Fruit fly (Drosophila melanogaster) whole organism, embryonic: Measurements from ENCODE around the gene Reepl1.

Experiments used
- Abd-B ChIP-seq: fragments of 200-800 bp; sonication (Bioruptor generic); optimal IDR thresholded peaks from 2 replicates; lab custom pipeline; 2018; ENCODE audit warnings: missing biosample characterization, mild to moderate bottlenecking, missing genetic modification characterization, moderate library complexity
- Awh ChIP-seq: fragments of 200-800 bp; sonication (Bioruptor generic); IDR thresholded peaks from 2 replicates; pipeline ENCODE4, ENCODE4 v1.3.6; 2022; ENCODE audit warnings: missing biosample characterization, missing genetic modification characterization
- CG10654 ChIP-seq: fragments of 200-800 bp; sonication (Bioruptor generic); optimal IDR thresholded peaks from 2 replicates; lab custom pipeline; 2016; ENCODE audit warnings: missing biosample characterization, missing genetic modification characterization
- CG11085 ChIP-seq: fragments of 200-800 bp; sonication (Bioruptor generic); IDR thresholded peaks from 2 replicates; pipeline ENCODE4 v1.3.6; 2022; ENCODE audit warnings: missing biosample characterization, missing genetic modification characterization
- CG11696 ChIP-seq: fragments of 200-800 bp; sonication (Bioruptor generic); IDR thresholded peaks from 2 replicates; pipeline ENCODE4 v1.3.6; 2022; ENCODE audit warnings: missing biosample characterization, missing genetic modification characterization
- CG11723 ChIP-seq: fragments of 200-800 bp; sonication (Bioruptor generic); optimal IDR thresholded peaks from 2 replicates; lab custom pipeline; 2017; ENCODE audit warnings: missing biosample characterization, mild to moderate bottlenecking, missing genetic modification characterization
- CG13123 ChIP-seq: fragments of 200-800 bp; sonication (Bioruptor generic); optimal IDR thresholded peaks from 2 replicates; lab custom pipeline; 2016; ENCODE audit warnings: missing biosample characterization, missing genetic modification characterization
- CG14050 ChIP-seq: fragments of 200-800 bp; sonication (Bioruptor generic); IDR thresholded peaks from 3 replicates; pipeline ENCODE4 v1.3.6; 2022; ENCODE audit warnings: missing biosample characterization, missing genetic modification characterization
- CG15011 ChIP-seq: fragments of 200-800 bp; sonication (Bioruptor generic); optimal IDR thresholded peaks from 3 replicates; lab custom pipeline; 2018; ENCODE audit warnings: missing biosample characterization, mild to moderate bottlenecking, missing genetic modification characterization
- CG16813 ChIP-seq: fragments of 200-800 bp; sonication (Bioruptor generic); IDR thresholded peaks from 3 replicates; pipeline ENCODE4 v1.3.6; 2022; ENCODE audit warnings: missing biosample characterization, missing genetic modification characterization; ENCODE audit not compliant: partially characterized antibody
- CG17361 ChIP-seq: fragments of 200-800 bp; sonication (Bioruptor generic); IDR thresholded peaks from 3 replicates; pipeline ENCODE4 v1.3.6; 2022; ENCODE audit warnings: missing biosample characterization, missing genetic modification characterization
- CG17385 ChIP-seq: fragments of 200-800 bp; sonication (Bioruptor generic); optimal IDR thresholded peaks from 3 replicates; lab custom pipeline; 2018; ENCODE audit warnings: missing biosample characterization, mild to moderate bottlenecking, missing genetic modification characterization
- CG17912 ChIP-seq: fragments of 200-800 bp; sonication (Bioruptor generic); optimal IDR thresholded peaks from 2 replicates; lab custom pipeline; 2018; ENCODE audit warnings: missing biosample characterization, mild to moderate bottlenecking, missing genetic modification characterization
- CG2875 ChIP-seq: fragments of 200-800 bp; sonication (Bioruptor generic); optimal IDR thresholded peaks from 2 replicates; lab custom pipeline; 2017; ENCODE audit warnings: missing biosample characterization, mild to moderate bottlenecking, missing genetic modification characterization, missing genetic modification reagents
- CG30431 ChIP-seq: fragments of 200-800 bp; sonication (Bioruptor generic); optimal IDR thresholded peaks from 2 replicates; lab custom pipeline; 2017; ENCODE audit warnings: missing biosample characterization, missing genetic modification characterization
- CG32532 ChIP-seq: fragments of 200-800 bp; sonication (Bioruptor generic); IDR thresholded peaks from 2 replicates; pipeline ENCODE4 v1.3.6; 2022; ENCODE audit warnings: missing biosample characterization, missing genetic modification characterization
- CG32767 ChIP-seq: fragments of 200-800 bp; sonication (Bioruptor generic); IDR thresholded peaks from 2 replicates; pipeline ENCODE4 v1.3.6; 2022; ENCODE audit warnings: missing biosample characterization, missing genetic modification characterization
- CG32772 ChIP-seq: fragments of 200-800 bp; sonication (Bioruptor generic); IDR thresholded peaks from 2 replicates; pipeline ENCODE4 v1.3.6; 2022; ENCODE audit warnings: missing biosample characterization, missing genetic modification characterization
- CG33557 ChIP-seq: fragments of 200-800 bp; sonication (Bioruptor generic); optimal IDR thresholded peaks from 2 replicates; lab custom pipeline; 2019; ENCODE audit warnings: missing biosample characterization, mild to moderate bottlenecking, missing genetic modification characterization, moderate library complexity
- CG3847 ChIP-seq: fragments of 200-800 bp; sonication (Bioruptor generic); IDR thresholded peaks from 2 replicates; pipeline ENCODE4 v1.3.6; 2022; ENCODE audit warnings: missing biosample characterization, missing genetic modification characterization
- CG42726 ChIP-seq: fragments of 200-800 bp; sonication (Bioruptor generic); IDR thresholded peaks from 2 replicates; pipeline ENCODE4 v1.3.6; 2022; ENCODE audit warnings: missing biosample characterization, missing genetic modification characterization; ENCODE audit not compliant: partially characterized antibody
- CG6654 ChIP-seq: fragments of 200-800 bp; sonication (Bioruptor generic); optimal IDR thresholded peaks from 2 replicates; lab custom pipeline; 2017; ENCODE audit warnings: missing biosample characterization, mild to moderate bottlenecking, missing genetic modification characterization
- CG6791 ChIP-seq: fragments of 200-800 bp; sonication (Bioruptor generic); IDR thresholded peaks from 3 replicates; pipeline ENCODE4 v1.3.6; 2022; ENCODE audit warnings: missing biosample characterization, missing genetic modification characterization; ENCODE audit not compliant: partially characterized antibody
- CG6854 ChIP-seq: fragments of 200-800 bp; sonication (Bioruptor generic); optimal IDR thresholded peaks from 3 replicates; lab custom pipeline; 2017; ENCODE audit warnings: missing biosample characterization, mild to moderate bottlenecking, missing genetic modification characterization
- CG8290 ChIP-seq, 3 experiments: fragments of 200-800 bp; sonication (Bioruptor generic); optimal IDR thresholded peaks; 2 replicates each; lab custom pipeline; 2016 to 2019; ENCODE audit warnings: missing biosample characterization in 3 of 3, missing genetic modification characterization in 3 of 3, mild to moderate bottlenecking in 2 of 3, moderate library complexity in 1 of 3
- CG8388 ChIP-seq: fragments of 200-800 bp; sonication (Bioruptor generic); optimal IDR thresholded peaks from 2 replicates; lab custom pipeline; 2019; ENCODE audit warnings: missing biosample characterization, mild to moderate bottlenecking, missing genetic modification characterization, moderate library complexity
- E2f2 ChIP-seq: fragments of 200-800 bp; sonication (Bioruptor generic); IDR thresholded peaks from 2 replicates; pipeline ENCODE4 v1.3.6; 2022; ENCODE audit warnings: missing biosample characterization, missing genetic modification characterization
- Gug ChIP-seq: fragments of 200-800 bp; sonication (Bioruptor generic); IDR thresholded peaks from 4 replicates; pipeline ENCODE4 v1.3.6; 2022; ENCODE audit warnings: missing biosample characterization, missing genetic modification characterization
- Jarid2 ChIP-seq: fragments of 200-800 bp; sonication (Bioruptor generic); optimal IDR thresholded peaks from 3 replicates; lab custom pipeline; 2017; ENCODE audit warnings: mild to moderate bottlenecking, missing biosample characterization, missing genetic modification reagents, missing genetic modification characterization
- MBD-R2 ChIP-seq: fragments of 200-800 bp; sonication (Bioruptor generic); IDR thresholded peaks from 2 replicates; pipeline ENCODE4 v1.3.6; 2022; ENCODE audit warnings: missing biosample characterization, missing genetic modification characterization
- Med ChIP-seq: fragments of 200-800 bp; sonication (Bioruptor generic); peaks from one replicate; lab custom pipeline; 2016; ENCODE audit warnings: missing biosample characterization, missing genetic modification characterization, mild to moderate bottlenecking, inconsistent platforms, moderate library complexity
- Oaz ChIP-seq: fragments of 200-800 bp; sonication (Bioruptor generic); IDR thresholded peaks from 2 replicates; pipeline ENCODE4 v1.3.6; 2022; ENCODE audit warnings: missing biosample characterization, missing genetic modification characterization
- Scr ChIP-seq: fragments of 200-800 bp; sonication (Bioruptor generic); IDR thresholded peaks from 2 replicates; pipeline ENCODE4 v1.3.6; 2022; ENCODE audit warnings: missing biosample characterization, missing genetic modification characterization; ENCODE audit not compliant: partially characterized antibody
- amos ChIP-seq: fragments of 200-800 bp; sonication (Bioruptor generic); IDR thresholded peaks from 2 replicates; pipeline ENCODE4 v1.3.6; 2022; ENCODE audit warnings: missing biosample characterization, missing genetic modification characterization; ENCODE audit not compliant: partially characterized antibody
- fd3F ChIP-seq: fragments of 200-800 bp; sonication (Bioruptor generic); optimal IDR thresholded peaks from 2 replicates; lab custom pipeline; 2018; ENCODE audit warnings: missing biosample characterization, mild to moderate bottlenecking, missing genetic modification characterization, moderate library complexity
- fru ChIP-seq: fragments of >200 bp; optimal IDR thresholded peaks from 2 replicates; lab custom pipeline; 2017
- gfzf ChIP-seq: fragments of 200-800 bp; sonication (Bioruptor generic); optimal IDR thresholded peaks from 2 replicates; lab custom pipeline; 2016; ENCODE audit warnings: missing biosample characterization, mild to moderate bottlenecking, missing genetic modification characterization, moderate library complexity
- grn ChIP-seq: fragments of 200-800 bp; sonication (Bioruptor generic); optimal IDR thresholded peaks from 3 replicates; lab custom pipeline; 2017; ENCODE audit warnings: missing biosample characterization, missing genetic modification characterization
- ken ChIP-seq: fragments of 200-800 bp; sonication (Bioruptor generic); IDR thresholded peaks from 3 replicates; pipeline ENCODE4 v1.3.6; 2022; ENCODE audit warnings: missing biosample characterization, missing genetic modification characterization
- odd ChIP-seq: fragments of 200-800 bp; sonication (Bioruptor generic); optimal IDR thresholded peaks from 2 replicates; lab custom pipeline; 2017; ENCODE audit warnings: missing biosample characterization, mild to moderate bottlenecking, missing genetic modification characterization
- row ChIP-seq: fragments of 200-800 bp; sonication (Bioruptor generic); IDR thresholded peaks from 3 replicates; pipeline ENCODE4 v1.3.6; 2022; ENCODE audit warnings: missing biosample characterization, missing genetic modification characterization
- sens ChIP-seq: fragments of 200-800 bp; sonication (Bioruptor generic); peaks from one replicate; lab custom pipeline; 2016; ENCODE audit warnings: missing biosample characterization, missing genetic modification characterization
- sob ChIP-seq: fragments of 200-800 bp; sonication (Bioruptor generic); IDR thresholded peaks from 2 replicates; pipeline ENCODE4 v1.3.6; 2022; ENCODE audit warnings: missing biosample characterization, missing genetic modification characterization
- sqz ChIP-seq: fragments of 200-800 bp; sonication (Bioruptor generic); optimal IDR thresholded peaks from 3 replicates; lab custom pipeline; 2018; ENCODE audit warnings: missing biosample characterization, mild to moderate bottlenecking, missing genetic modification characterization
- vvl ChIP-seq: fragments of 200-800 bp; sonication (Bioruptor generic); IDR thresholded peaks from 2 replicates; pipeline ENCODE4 v1.3.6; 2022; ENCODE audit warnings: missing biosample characterization, missing genetic modification characterization
- zfh1 ChIP-seq: fragments of 200-800 bp; sonication (Bioruptor generic); IDR thresholded peaks from 3 replicates; pipeline ENCODE4 v1.3.6; 2022; ENCODE audit warnings: missing biosample characterization, missing genetic modification characterization

Gene Reepl1

DNA sequence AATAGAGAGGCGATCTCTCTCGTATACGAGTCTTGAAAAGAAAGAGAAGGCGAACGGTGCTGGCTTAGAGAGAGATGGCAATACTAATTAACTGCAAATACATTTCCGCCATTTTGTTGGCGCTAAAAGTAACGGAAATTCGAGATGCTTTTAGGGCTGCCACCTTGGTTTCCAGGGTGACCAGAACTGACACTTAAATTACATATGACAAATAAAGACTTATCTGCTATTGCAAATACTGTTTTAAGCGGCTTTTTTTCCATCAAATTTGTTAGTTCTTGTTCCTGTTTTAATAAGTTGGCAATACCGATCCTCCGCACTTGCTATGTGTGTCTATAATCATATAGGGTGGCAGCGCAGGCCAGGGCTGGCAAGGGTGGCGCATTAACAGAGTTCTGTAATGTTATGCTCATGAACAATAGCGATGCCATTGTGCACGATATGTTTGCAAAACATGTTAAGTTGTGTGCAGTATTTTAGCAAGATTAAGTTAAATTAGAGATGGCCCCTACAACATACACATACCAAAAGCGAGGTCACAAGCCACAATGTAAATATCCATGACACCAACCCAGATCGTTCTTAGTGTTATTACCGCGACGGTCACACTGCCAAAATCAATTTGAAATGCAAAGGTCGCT is 7.8 kb downstream of the Reepl1 start, which contains the start of gene nod (continued):
- TF ChIP-seq CG6654 (GFP tag; lab: Kevin White, UChicago) (no peak), sqz (no peak), odd (no peak), CG30431 (GFP tag; lab: Kevin White, UChicago) (peak; percentile 35), fd3F (GFP tag; lab: Kevin White, UChicago) (peak; percentile 23), CG17912 (no peak), Oaz (GFP tag; lab: Robert Waterston, UW) (no peak; the same call in 1 of the 2 replicates), CG2875 (GFP tag; lab: Kevin White, UChicago) (peak; percentile 40), CG33557 (no peak), CG6854 (GFP tag; lab: Kevin White, UChicago) (peak; percentile 20), CG17385 (GFP tag; lab: Kevin White, UChicago) (peak; percentile 17), CG10654 (GFP tag; lab: Kevin White, UChicago) (peak; percentile 71), CG11723 (no peak), Awh (GFP tag; lab: Robert Waterston, UW) (0 out of 2 replicates have a peak, but pooled peaks have one; percentile 37), CG11696 (GFP tag; lab: Robert Waterston, UW) (no peak), CG14050 (peak; percentile 28; the same call in 1 of the 3 replicates), sens (GFP tag; lab: Kevin White, UChicago) (peak; percentile 88), CG13123 (GFP tag; lab: Kevin White, UChicago) (peak; percentile 51), CG15011 (GFP tag; lab: Kevin White, UChicago) (no peak), fru (lab: Kevin White, UChicago) (no peak), CG8290 (GFP tag; optimal IDR thresholded peaks at IDR 0.05; lab: Kevin White, UChicago) (peak; percentile 61), CG8290 (tag; optimal IDR thresholded peaks at IDR 0.05; lab: Kevin White, UChicago) (peak; percentile 69 to 87), CG32767 (GFP tag; lab: Robert Waterston, UW) (peak; percentile 33; the same call in 1 of the 2 replicates), Abd-B (peak; percentile 10)

DNA sequence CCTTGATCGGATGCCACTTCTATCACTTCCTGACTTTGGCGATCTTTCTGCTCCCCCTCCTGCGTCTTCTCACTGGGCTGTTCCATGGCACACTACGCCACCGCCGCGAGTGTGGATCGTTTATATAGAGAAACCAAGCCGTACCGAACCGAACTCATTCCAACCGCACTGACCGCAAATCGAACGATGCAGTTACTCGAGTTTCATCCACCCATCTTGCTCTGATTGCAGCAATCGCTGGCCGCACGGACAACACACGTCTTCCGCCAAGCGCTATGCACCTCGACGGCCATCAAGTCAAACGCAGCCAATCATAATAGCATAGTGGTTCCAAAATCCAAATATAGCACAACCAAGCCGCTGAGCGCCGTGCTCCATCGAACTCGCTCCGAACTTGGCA is 11.6 kb downstream of the Reepl1 start, which contains the start of gene pkm:
Gene pkm (minus strand): TSS at position 101 of the 400 bp plus-strand sequence.
- no peak for TF ChIP-seq CG3847 (GFP tag; lab: Robert Waterston, UW)
- no peak for TF ChIP-seq Oaz (GFP tag; lab: Robert Waterston, UW)
- no peak for TF ChIP-seq CG8388
- no peak for TF ChIP-seq CG17361 (GFP tag; lab: Robert Waterston, UW)
- TF ChIP-seq Med (GFP tag; lab: Kevin White, UChicago), result peak; percentile 32

DNA sequence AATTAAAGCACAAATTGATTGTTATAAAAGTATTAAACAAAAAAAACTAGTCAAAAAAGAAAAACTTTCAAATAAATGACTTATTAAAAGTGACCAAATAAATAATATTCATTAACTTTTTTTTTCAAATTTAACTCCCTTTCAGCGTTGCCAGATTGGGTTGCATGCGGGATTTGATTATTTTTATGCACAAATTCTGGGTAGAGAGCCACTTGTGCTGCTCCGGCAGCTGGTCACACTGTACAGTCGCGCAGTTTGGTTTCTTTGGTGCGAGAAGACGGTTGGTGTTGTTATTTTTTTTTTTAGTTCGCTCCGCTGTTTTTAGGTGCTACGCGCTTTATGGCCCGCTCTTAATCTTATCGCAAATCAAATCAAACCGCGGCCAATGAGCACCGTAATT is 27.1 kb downstream of the Reepl1 start, which contains the start of gene rho-4:
Gene rho-4 (plus strand): TSS at position 250 of the 400 bp plus-strand sequence.
- TF ChIP-seq zfh1 (GFP tag; lab: Robert Waterston, UW) (0 out of 3 replicates have a peak, but pooled peaks have one; percentile 6), CG16813 (0 out of 3 replicates have a peak, but pooled peaks have one; percentile 12), Jarid2 (peak; percentile 44), gfzf (peak; percentile 53), grn (GFP tag; lab: Kevin White, UChicago) (peak; percentile 39), Scr (0 out of 2 replicates have a peak, but pooled peaks have one; percentile 28), MBD-R2 (peak; percentile 42), CG42726 (0 out of 2 replicates have a peak, but pooled peaks have one; percentile 28), sob (0 out of 2 replicates have a peak, but pooled peaks have one; percentile 23), CG11085 (GFP tag; lab: Robert Waterston, UW) (peak; percentile 36; the same call in 1 of the 2 replicates), row (peak; percentile 38; the same call in 2 of the 3 replicates), CG3847 (GFP tag; lab: Robert Waterston, UW) (peak; percentile 73), Gug (GFP tag; lab: Robert Waterston, UW) (0 out of 4 replicates have a peak, but pooled peaks have one; percentile 2), E2f2 (peak; percentile 82), amos (GFP tag; lab: Robert Waterston, UW) (peak; percentile 45; the same call in 1 of the 2 replicates), vvl (GFP tag; lab: Robert Waterston, UW) (peak; percentile 20; the same call in 1 of the 2 replicates), CG32532 (GFP tag; lab: Robert Waterston, UW) (peak; percentile 26; the same call in 1 of the 2 replicates), ken (GFP tag; lab: Robert Waterston, UW) (0 out of 3 replicates have a peak, but pooled peaks have one; percentile 20), CG6791 (GFP tag; lab: Robert Waterston, UW) (0 out of 3 replicates have a peak, but pooled peaks have one; percentile 10), CG32772 (GFP tag; lab: Robert Waterston, UW) (0 out of 2 replicates have a peak, but pooled peaks have one; percentile 29)
